Fruit fly (Drosophila melanogaster) whole organism, embryonic: ENCODE data around the gene CG33293.

Experiments
- Antp ChIP-seq: fragments of 200-800 bp; sonication (Bioruptor generic); optimal IDR thresholded peaks from 3 replicates; lab custom pipeline; 2016; ENCODE audit warnings: missing biosample characterization, missing genetic modification characterization
- CG10543 ChIP-seq: fragments of 200-800 bp; sonication (Bioruptor generic); optimal IDR thresholded peaks from 3 replicates; lab custom pipeline; 2017; ENCODE audit warnings: missing biosample characterization, mild to moderate bottlenecking, missing genetic modification characterization, moderate library complexity
- CG11093 ChIP-seq: fragments of 200-800 bp; sonication (Bioruptor generic); IDR thresholded peaks from 3 replicates; pipeline ENCODE4 v1.3.6; 2022; ENCODE audit warnings: missing biosample characterization, missing genetic modification characterization
- CG11723 ChIP-seq: fragments of 200-800 bp; sonication (Bioruptor generic); optimal IDR thresholded peaks from 2 replicates; lab custom pipeline; 2017; ENCODE audit warnings: missing biosample characterization, mild to moderate bottlenecking, missing genetic modification characterization
- CG12104 ChIP-seq: fragments of 200-800 bp; sonication (Bioruptor generic); optimal IDR thresholded peaks from 3 replicates; lab custom pipeline; 2016; ENCODE audit warnings: missing biosample characterization, missing genetic modification characterization
- CG13296 ChIP-seq: fragments of 200-800 bp; sonication (Bioruptor generic); optimal IDR thresholded peaks from 3 replicates; lab custom pipeline; 2018; ENCODE audit warnings: missing biosample characterization, mild to moderate bottlenecking, missing genetic modification characterization
- CG13424 ChIP-seq: fragments of 200-800 bp; sonication (Bioruptor generic); optimal IDR thresholded peaks from 2 replicates; lab custom pipeline; 2019; ENCODE audit warnings: missing biosample characterization, mild to moderate bottlenecking, missing genetic modification characterization, moderate library complexity
- CG13775 ChIP-seq: fragments of 200-800 bp; sonication (Bioruptor generic); optimal IDR thresholded peaks from 3 replicates; lab custom pipeline; 2017; ENCODE audit warnings: missing biosample characterization, mild to moderate bottlenecking, missing genetic modification characterization
- CG15011 ChIP-seq: fragments of 200-800 bp; sonication (Bioruptor generic); optimal IDR thresholded peaks from 3 replicates; lab custom pipeline; 2018; ENCODE audit warnings: missing biosample characterization, mild to moderate bottlenecking, missing genetic modification characterization
- CG1529 ChIP-seq: fragments of 200-800 bp; sonication (Bioruptor generic); optimal IDR thresholded peaks from 3 replicates; lab custom pipeline; 2018; ENCODE audit warnings: missing biosample characterization, missing genetic modification characterization
- CG16779 ChIP-seq: fragments of 200-800 bp; sonication (Bioruptor generic); IDR thresholded peaks from 2 replicates; pipeline ENCODE4 v1.3.6; 2022; ENCODE audit warnings: missing biosample characterization, missing genetic modification characterization
- CG18476 ChIP-seq: fragments of 200-800 bp; sonication (Bioruptor generic); optimal IDR thresholded peaks from 2 replicates; lab custom pipeline; 2016; ENCODE audit warnings: missing biosample characterization, mild to moderate bottlenecking, missing genetic modification characterization
- CG34224 ChIP-seq: fragments of 200-800 bp; sonication (Bioruptor generic); IDR thresholded peaks from 3 replicates; pipeline ENCODE4 v1.3.6; 2022; ENCODE audit warnings: missing biosample characterization, missing genetic modification characterization; ENCODE audit not compliant: partially characterized antibody
- CG6765 ChIP-seq: fragments of 200-800 bp; sonication (Bioruptor generic); optimal IDR thresholded peaks from 3 replicates; lab custom pipeline; 2017; ENCODE audit warnings: missing biosample characterization, mild to moderate bottlenecking, missing genetic modification characterization
- CG6813 ChIP-seq: fragments of 200-800 bp; sonication (Bioruptor generic); optimal IDR thresholded peaks from 2 replicates; lab custom pipeline; 2017; ENCODE audit warnings: missing biosample characterization, missing genetic modification characterization, mild to moderate bottlenecking, moderate library complexity, missing genetic modification reagents
- CG7963 ChIP-seq: fragments of 200-800 bp; sonication (Bioruptor generic); IDR thresholded peaks from 3 replicates; pipeline ENCODE4 v1.3.6; 2022; ENCODE audit warnings: missing biosample characterization, missing genetic modification characterization; ENCODE audit not compliant: partially characterized antibody
- CrebB ChIP-seq: fragments of 200-800 bp; sonication (Bioruptor generic); optimal IDR thresholded peaks from 3 replicates; lab custom pipeline; 2018; ENCODE audit warnings: missing biosample characterization, mild to moderate bottlenecking, missing genetic modification characterization
- D ChIP-seq, 2 experiments: fragments of 200-800 bp in 1 of 2; fragments of >200 bp in 1 of 2; sonication (Bioruptor generic) in 1 of 2; optimal IDR thresholded peaks; 2 replicates in 1 of 2; 3 replicates in 1 of 2; lab custom pipeline; 2017; ENCODE audit warnings: mild to moderate bottlenecking in 1 of 2, missing biosample characterization in 1 of 2, missing genetic modification characterization in 1 of 2, missing genetic modification reagents in 1 of 2
- D19B ChIP-seq: fragments of 200-800 bp; sonication (Bioruptor generic); optimal IDR thresholded peaks from 2 replicates; lab custom pipeline; 2017; ENCODE audit warnings: missing biosample characterization, mild to moderate bottlenecking, missing genetic modification characterization
- Dad ChIP-seq: fragments of 200-800 bp; sonication (Bioruptor generic); optimal IDR thresholded peaks from 3 replicates; lab custom pipeline; 2016; ENCODE audit warnings: missing biosample characterization, missing genetic modification characterization
- Drgx ChIP-seq: fragments of 200-800 bp; sonication (Bioruptor generic); IDR thresholded peaks from 2 replicates; pipeline ENCODE4 v1.3.6; 2022; ENCODE audit warnings: missing biosample characterization, missing genetic modification characterization
- Ets65A ChIP-seq: fragments of 200-800 bp; sonication (Bioruptor generic); peaks from one replicate; lab custom pipeline; 2016; ENCODE audit warnings: missing biosample characterization, missing genetic modification characterization
- Ets97D ChIP-seq: fragments of 200-800 bp; sonication (Bioruptor generic); optimal IDR thresholded peaks from 3 replicates; lab custom pipeline; 2016; ENCODE audit warnings: missing biosample characterization, missing genetic modification characterization
- HLH54F ChIP-seq: fragments of 200-800 bp; sonication (Bioruptor generic); optimal IDR thresholded peaks from 3 replicates; lab custom pipeline; 2016; ENCODE audit warnings: missing biosample characterization, missing genetic modification characterization
- Lim3 ChIP-seq: fragments of 200-800 bp; sonication (Bioruptor generic); IDR thresholded peaks from 2 replicates; pipeline ENCODE4 v1.3.6; 2022; ENCODE audit warnings: missing biosample characterization, missing genetic modification characterization
- Max ChIP-seq: fragments of 200-800 bp; sonication (Bioruptor generic); optimal IDR thresholded peaks from 2 replicates; lab custom pipeline; 2016; ENCODE audit warnings: missing biosample characterization, mild to moderate bottlenecking, missing genetic modification characterization
- Med ChIP-seq: fragments of 200-800 bp; sonication (Bioruptor generic); peaks from one replicate; lab custom pipeline; 2016; ENCODE audit warnings: missing biosample characterization, missing genetic modification characterization, mild to moderate bottlenecking, inconsistent platforms, moderate library complexity
- TFAM ChIP-seq: fragments of 200-800 bp; sonication (Bioruptor generic); optimal IDR thresholded peaks from 2 replicates; lab custom pipeline; 2017; ENCODE audit warnings: missing biosample characterization, missing genetic modification characterization, inconsistent platforms
- ash1 ChIP-seq: fragments of 200-800 bp; sonication (Bioruptor generic); optimal IDR thresholded peaks from 2 replicates; lab custom pipeline; 2018; ENCODE audit warnings: missing biosample characterization, mild to moderate bottlenecking, missing genetic modification characterization
- bigmax ChIP-seq: fragments of 200-800 bp; sonication (Bioruptor generic); optimal IDR thresholded peaks from 2 replicates; lab custom pipeline; 2018; ENCODE audit warnings: missing biosample characterization, mild to moderate bottlenecking, missing genetic modification characterization
- cg ChIP-seq: fragments of 200-800 bp; sonication (Bioruptor generic); optimal IDR thresholded peaks from 3 replicates; lab custom pipeline; 2019; ENCODE audit warnings: missing biosample characterization, mild to moderate bottlenecking, missing genetic modification characterization, moderate library complexity
- chinmo ChIP-seq: fragments of 200-800 bp; sonication (Bioruptor generic); IDR thresholded peaks from 4 replicates; pipeline ENCODE4 v1.3.6; 2022; ENCODE audit warnings: missing biosample characterization, missing genetic modification characterization; ENCODE audit not compliant: partially characterized antibody
- dpn ChIP-seq, 2 experiments: fragments of 200-800 bp; sonication (Bioruptor generic); optimal IDR thresholded peaks; 3 replicates each; lab custom pipeline; 2016; ENCODE audit warnings: missing biosample characterization in 2 of 2, missing genetic modification characterization in 2 of 2
- dysf ChIP-seq: fragments of 200-800 bp; sonication (Bioruptor generic); IDR thresholded peaks from 3 replicates; pipeline ENCODE4 v1.3.6; 2022; ENCODE audit warnings: missing biosample characterization, missing genetic modification characterization
- grau ChIP-seq: fragments of 200-800 bp; optimal IDR thresholded peaks from 3 replicates; lab custom pipeline; 2019; ENCODE audit warnings: missing biosample characterization, mild to moderate bottlenecking, missing genetic modification characterization, moderate library complexity
- hb ChIP-seq: fragments of 200-800 bp; sonication (Bioruptor generic); IDR thresholded peaks from 3 replicates; pipeline ENCODE4 v1.3.6; 2022; ENCODE audit warnings: missing biosample characterization, missing genetic modification characterization; ENCODE audit not compliant: partially characterized antibody
- ind ChIP-seq: fragments of 200-800 bp; sonication (Bioruptor generic); optimal IDR thresholded peaks from 3 replicates; lab custom pipeline; 2016; ENCODE audit warnings: missing biosample characterization, missing genetic modification characterization
- ken ChIP-seq: fragments of 200-800 bp; sonication (Bioruptor generic); IDR thresholded peaks from 3 replicates; pipeline ENCODE4 v1.3.6; 2022; ENCODE audit warnings: missing biosample characterization, missing genetic modification characterization
- scrt ChIP-seq: fragments of 200-800 bp; sonication (Bioruptor generic); optimal IDR thresholded peaks from 2 replicates; lab custom pipeline; 2018; ENCODE audit warnings: missing biosample characterization, mild to moderate bottlenecking, missing genetic modification characterization, moderate library complexity
- sens ChIP-seq: fragments of 200-800 bp; sonication (Bioruptor generic); peaks from one replicate; lab custom pipeline; 2016; ENCODE audit warnings: missing biosample characterization, missing genetic modification characterization
- sens-2 ChIP-seq: fragments of 200-800 bp; sonication (Bioruptor generic); IDR thresholded peaks from 2 replicates; pipeline ENCODE4 v1.3.6; 2022; ENCODE audit warnings: missing biosample characterization, missing genetic modification characterization
- slou ChIP-seq: fragments of 200-800 bp; sonication (Bioruptor generic); optimal IDR thresholded peaks from 3 replicates; lab custom pipeline; 2016; ENCODE audit warnings: missing biosample characterization, missing genetic modification characterization
- tll ChIP-seq, 2 experiments: fragments of 200-800 bp in 1 of 2; fragments of >200 bp in 1 of 2; sonication (Bioruptor generic) in 1 of 2; optimal IDR thresholded peaks; 2 replicates each; lab custom pipeline; 2017 to 2019; ENCODE audit warnings: missing biosample characterization in 2 of 2, missing genetic modification characterization in 2 of 2, mild to moderate bottlenecking in 1 of 2, moderate library complexity in 1 of 2
- unc-4 ChIP-seq: fragments of 200-800 bp; sonication (Bioruptor generic); IDR thresholded peaks from 2 replicates; pipeline ENCODE4 v1.3.6; 2022; ENCODE audit warnings: missing biosample characterization, missing genetic modification characterization; ENCODE audit not compliant: partially characterized antibody
- zen ChIP-seq: fragments of 200-800 bp; sonication (Bioruptor generic); optimal IDR thresholded peaks from 3 replicates; lab custom pipeline; 2018; ENCODE audit warnings: missing biosample characterization, mild to moderate bottlenecking, missing genetic modification characterization, moderate library complexity
- zfh1 ChIP-seq: fragments of 200-800 bp; sonication (Bioruptor generic); IDR thresholded peaks from 3 replicates; pipeline ENCODE4 v1.3.6; 2022; ENCODE audit warnings: missing biosample characterization, missing genetic modification characterization

The CG33293 gene

dm6 chr3R:5240721-5241120 lies at the start of gene CG33293:
Gene CG33293 (minus strand): TSS chr3R:5240735.
- peak in 1 of 2 experiments; percentile 58 for TF ChIP-seq tll (GFP tag; optimal IDR thresholded peaks at IDR 0.05; lab: Kevin White, UChicago)
- no peak for TF ChIP-seq Max
- no peak for TF ChIP-seq CG34224 (GFP tag; lab: Robert Waterston, UW)
- TF ChIP-seq CG1529: no peak
- no peak for TF ChIP-seq cg (GFP tag; lab: Kevin White, UChicago)
- no peak for TF ChIP-seq CrebB (tag; lab: Kevin White, UChicago)
- TF ChIP-seq CG13775 (GFP tag; lab: Kevin White, UChicago): no peak
- TF ChIP-seq Drgx: no peak
- TF ChIP-seq chinmo (GFP tag; lab: Robert Waterston, UW): no peak
- peak; percentile 13 for TF ChIP-seq sens
- TF ChIP-seq zen (tag; lab: Kevin White, UChicago): peak; percentile 66
- TF ChIP-seq, all 482 proteins: peak for 3

dm6 chr3R:5287965-5288364 lies 47.4 kb upstream of the CG33293 start:
- TF ChIP-seq ash1 (GFP tag; lab: Kevin White, UChicago) (no peak), Med (GFP tag; lab: Kevin White, UChicago) (peak; percentile 41), Ets65A (GFP tag; lab: Kevin White, UChicago) (peak; percentile 70), CG16779 (GFP tag; lab: Robert Waterston, UW) (0 out of 2 replicates have a peak, but pooled peaks have one; percentile 9)

dm6 chr3R:5286918-5287636 lies 46.5 kb upstream of the CG33293 start:
- TF ChIP-seq Ets97D (GFP tag; lab: Kevin White, UChicago) (no peak), grau (tag; lab: Kevin White, UChicago) (no peak), ken (GFP tag; lab: Robert Waterston, UW) (no peak), sens-2 (GFP tag; lab: Robert Waterston, UW) (no peak), CG11723 (GFP tag; lab: Kevin White, UChicago) (no peak), D (optimal IDR thresholded peaks at IDR 0.05; lab: Kevin White, UChicago) (no peak), D (GFP tag; optimal IDR thresholded peaks at IDR 0.05; lab: Kevin White, UChicago) (no peak), CG13296 (GFP tag; lab: Kevin White, UChicago) (no peak), CG18476 (no peak), unc-4 (no peak), zfh1 (GFP tag; lab: Robert Waterston, UW) (peak; percentile 23; the same call in 1 of the 3 replicates), CG6765 (GFP tag; lab: Kevin White, UChicago) (no peak), CG6813 (GFP tag; lab: Kevin White, UChicago) (peak; percentile 2), CG7963 (GFP tag; lab: Robert Waterston, UW) (no peak), CG11093 (GFP tag; lab: Robert Waterston, UW) (no peak), Antp (GFP tag; lab: Kevin White, UChicago) (no peak), bigmax (GFP tag; lab: Kevin White, UChicago) (no peak), CG12104 (GFP tag; lab: Kevin White, UChicago) (no peak), TFAM (GFP tag; lab: Kevin White, UChicago) (no peak), dysf (0 out of 3 replicates have a peak, but pooled peaks have one; percentile 37), scrt (GFP tag; lab: Kevin White, UChicago) (no peak), CG10543 (GFP tag; lab: Kevin White, UChicago) (peak; percentile 55), dpn (GFP tag; optimal IDR thresholded peaks at IDR 0.05; lab: Kevin White, UChicago) (peak in 1 of 2 experiments; percentile 10), Dad (GFP tag; lab: Kevin White, UChicago) (peak; percentile 14), ind (peak; percentile 20), slou (no peak), Lim3 (GFP tag; lab: Robert Waterston, UW) (no peak), HLH54F (GFP tag; lab: Kevin White, UChicago) (no peak), D19B (GFP tag; lab: Kevin White, UChicago) (no peak), CG15011 (GFP tag; lab: Kevin White, UChicago) (no peak), Med (GFP tag; lab: Kevin White, UChicago) (peak; percentile 78), CG13424 (no peak), hb (GFP tag; lab: Robert Waterston, UW) (0 out of 3 replicates have a peak, but pooled peaks have one; percentile 10)
